Fruit fly (Drosophila melanogaster) whole organism, prepupa: ENCODE results near the gene Nhe2.

Experiments used
- CG3919 ChIP-seq: fragments of 200-800 bp; sonication (Bioruptor generic); optimal IDR thresholded peaks from 3 replicates; lab custom pipeline; 2016; ENCODE audit warnings: missing biosample characterization, missing genetic modification characterization
- CG6854 ChIP-seq: fragments of 200-800 bp; sonication (Bioruptor generic); optimal IDR thresholded peaks from 2 replicates; lab custom pipeline; 2017; ENCODE audit warnings: missing biosample characterization, mild to moderate bottlenecking, missing genetic modification characterization
- CG7368 ChIP-seq: fragments of 200-800 bp; sonication (Bioruptor generic); optimal IDR thresholded peaks from 3 replicates; lab custom pipeline; 2016; ENCODE audit warnings: missing biosample characterization, missing genetic modification characterization
- CG9139 ChIP-seq: fragments of 200-800 bp; sonication (Bioruptor generic); optimal IDR thresholded peaks from 3 replicates; lab custom pipeline; 2017; ENCODE audit warnings: missing biosample characterization, mild to moderate bottlenecking, missing genetic modification characterization
- lz ChIP-seq: fragments of 200-800 bp; sonication (Bioruptor generic); optimal IDR thresholded peaks from 3 replicates; lab custom pipeline; 2016; ENCODE audit warnings: missing biosample characterization, missing genetic modification characterization
- vri ChIP-seq: fragments of 200-800 bp; sonication (Bioruptor generic); optimal IDR thresholded peaks from 3 replicates; lab custom pipeline; 2016; ENCODE audit warnings: missing biosample characterization, mild to moderate bottlenecking, missing genetic modification characterization

dm6 chr2L:21067137-21067536 lies 37.2 kb upstream of the Nhe2 start:
- TF ChIP-seq CG9139 (GFP tag; lab: Kevin White, UChicago) (no peak), lz (GFP tag; lab: Kevin White, UChicago) (no peak), CG7368 (GFP tag; lab: Kevin White, UChicago) (no peak), CG6854 (GFP tag; lab: Kevin White, UChicago) (no peak), vri (no peak), CG3919 (GFP tag; lab: Kevin White, UChicago) (no peak)
